Worm (Caenorhabditis elegans): ENCODE measurements around the gene F09E5.16.

DNA sequence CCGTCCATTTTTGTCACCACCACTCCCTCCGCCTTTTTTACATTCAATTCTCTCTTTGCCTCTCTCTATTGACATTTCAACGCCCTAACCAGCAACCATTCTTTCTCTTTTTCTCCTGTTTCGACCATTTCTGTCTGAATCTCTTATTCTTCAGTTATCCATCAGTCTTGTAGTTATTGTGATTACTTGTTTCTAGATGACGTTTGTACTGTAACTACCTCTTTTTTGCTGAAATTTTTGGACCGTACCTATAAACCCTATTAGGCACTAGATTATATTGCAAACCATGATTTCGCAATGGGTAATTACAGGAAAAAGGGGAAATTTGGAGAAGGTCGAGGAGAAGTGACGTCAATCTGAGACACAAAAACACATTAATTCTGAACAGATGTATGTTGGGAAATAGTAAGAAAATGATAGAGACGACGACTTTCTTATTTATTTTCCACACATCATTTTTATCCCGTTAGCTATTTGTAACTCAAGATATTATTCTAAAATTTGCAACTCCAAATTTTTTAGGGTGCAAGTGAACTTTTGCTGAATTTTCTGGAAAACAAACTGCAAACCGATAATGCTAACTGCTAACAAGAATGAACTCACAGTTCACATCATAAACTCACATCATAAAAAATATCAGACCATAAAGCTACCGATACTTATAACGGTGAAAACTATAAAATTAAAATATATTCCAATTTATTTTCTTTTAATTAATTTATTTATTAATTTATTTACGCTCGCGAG lies 45.2 kb downstream of the F09E5.16 start:
- TF ChIP-seq pes-1 (GFP tag; IDR thresholded peaks at IDR 0.05) (no peak), ceh-13 (GFP tag; optimal IDR thresholded peaks at IDR 0.05) (no peak), flt-1 (GFP tag; IDR thresholded peaks at IDR 0.05) (no peak), ama-1 (optimal IDR thresholded peaks at IDR 0.05) (no peak), scrt-1 (GFP tag; IDR thresholded peaks at IDR 0.05) (no peak), ets-7 (tag; optimal IDR thresholded peaks at IDR 0.05) (no peak), aly-1 (tag; optimal IDR thresholded peaks at IDR 0.05) (no peak), B0310.2 (tag; optimal IDR thresholded peaks at IDR 0.05) (no peak), tra-4 (tag; optimal IDR thresholded peaks at IDR 0.05) (no peak), ceh-36 (tag; optimal IDR thresholded peaks at IDR 0.05) (no peak), tbx-11 (GFP tag; IDR thresholded peaks at IDR 0.05) (no peak), tbx-37 (GFP tag; conservative IDR thresholded peaks at IDR 0.05) (no peak), hnd-1 (tag; optimal IDR thresholded peaks at IDR 0.05) (no peak), hmbx-1 (tag; optimal IDR thresholded peaks at IDR 0.05) (no peak)

Measured in whole organism, early embryonic.